Fruit fly (Drosophila melanogaster) whole organism, embryonic: ENCODE data around the gene Or83a.

Source experiments
- Ada2b ChIP-seq: fragments of 200-800 bp; sonication (Bioruptor generic); IDR thresholded peaks from 2 replicates; pipeline ENCODE4 v1.3.6; 2022; ENCODE audit warnings: missing biosample characterization, missing genetic modification characterization
- Adf1 ChIP-seq: fragments of 200-800 bp; sonication (Bioruptor generic); IDR thresholded peaks from 2 replicates; pipeline ENCODE4 v1.3.6; 2022; ENCODE audit warnings: missing biosample characterization, missing genetic modification characterization
- BEAF-32 ChIP-seq: fragments of 200-800 bp; sonication (Bioruptor generic); optimal IDR thresholded peaks from 3 replicates; lab custom pipeline; 2017; ENCODE audit warnings: missing biosample characterization, missing genetic modification characterization, mild to moderate bottlenecking, moderate library complexity, missing genetic modification reagents
- CG10274 ChIP-seq: fragments of 200-800 bp; sonication (Bioruptor generic); optimal IDR thresholded peaks from 3 replicates; lab custom pipeline; 2017; ENCODE audit warnings: missing biosample characterization, mild to moderate bottlenecking, missing genetic modification characterization
- CG10462 ChIP-seq: fragments of 200-800 bp; sonication (Bioruptor generic); optimal IDR thresholded peaks from 2 replicates; lab custom pipeline; 2016; ENCODE audit warnings: missing biosample characterization, missing genetic modification characterization
- CG10979 ChIP-seq: fragments of 200-800 bp; sonication (Bioruptor generic); optimal IDR thresholded peaks from 2 replicates; lab custom pipeline; 2018; ENCODE audit warnings: missing biosample characterization, mild to moderate bottlenecking, missing genetic modification characterization, moderate library complexity
- CG11504 ChIP-seq: fragments of 200-800 bp; sonication (Bioruptor generic); optimal IDR thresholded peaks from 3 replicates; lab custom pipeline; 2019; ENCODE audit warnings: missing biosample characterization, mild to moderate bottlenecking, missing genetic modification characterization, moderate library complexity
- CG11560 ChIP-seq: fragments of 200-800 bp; sonication (Bioruptor generic); IDR thresholded peaks from 3 replicates; pipeline ENCODE4 v1.3.6; 2022; ENCODE audit warnings: missing biosample characterization, missing genetic modification characterization
- CG12659 ChIP-seq: fragments of 200-800 bp; sonication (Bioruptor generic); optimal IDR thresholded peaks from 3 replicates; lab custom pipeline; 2017; ENCODE audit warnings: mild to moderate bottlenecking, missing biosample characterization, missing genetic modification reagents, missing genetic modification characterization
- CG13894 ChIP-seq: fragments of 200-800 bp; sonication (Bioruptor generic); optimal IDR thresholded peaks from 3 replicates; lab custom pipeline; 2018; ENCODE audit warnings: missing biosample characterization, mild to moderate bottlenecking, missing genetic modification characterization, moderate library complexity
- CG14860 ChIP-seq: fragments of 200-800 bp; sonication (Bioruptor generic); IDR thresholded peaks from 3 replicates; pipeline ENCODE4 v1.3.6; 2022; ENCODE audit warnings: missing biosample characterization, missing genetic modification characterization; ENCODE audit not compliant: partially characterized antibody
- CG15269 ChIP-seq: fragments of 200-800 bp; sonication (Bioruptor generic); optimal IDR thresholded peaks from 2 replicates; lab custom pipeline; 2018; ENCODE audit warnings: missing biosample characterization, mild to moderate bottlenecking, missing genetic modification characterization, moderate library complexity
- CG17328 ChIP-seq: fragments of 200-800 bp; sonication (Bioruptor generic); IDR thresholded peaks from 2 replicates; pipeline ENCODE4 v1.3.6; 2022; ENCODE audit warnings: missing biosample characterization, missing genetic modification characterization
- CG17359 ChIP-seq: fragments of 200-800 bp; sonication (Bioruptor generic); optimal IDR thresholded peaks from 3 replicates; lab custom pipeline; 2018; ENCODE audit warnings: missing biosample characterization, mild to moderate bottlenecking, missing genetic modification characterization, moderate library complexity
- CG17912 ChIP-seq: fragments of 200-800 bp; sonication (Bioruptor generic); optimal IDR thresholded peaks from 2 replicates; lab custom pipeline; 2018; ENCODE audit warnings: missing biosample characterization, mild to moderate bottlenecking, missing genetic modification characterization
- CG18262 ChIP-seq: fragments of 200-800 bp; optimal IDR thresholded peaks from 3 replicates; lab custom pipeline; 2019; ENCODE audit warnings: missing biosample characterization, mild to moderate bottlenecking, missing genetic modification characterization, moderate library complexity
- CG18599 ChIP-seq: fragments of 200-800 bp; sonication (Bioruptor generic); optimal IDR thresholded peaks from 3 replicates; lab custom pipeline; 2017; ENCODE audit warnings: missing biosample characterization, missing genetic modification characterization, mild to moderate bottlenecking, moderate library complexity, missing genetic modification reagents
- CG2199 ChIP-seq: fragments of 200-800 bp; sonication (Bioruptor generic); IDR thresholded peaks from 3 replicates; pipeline ENCODE4 v1.3.6; 2022; ENCODE audit warnings: missing biosample characterization, missing genetic modification characterization
- CG2712 ChIP-seq: fragments of 200-800 bp; optimal IDR thresholded peaks from 3 replicates; lab custom pipeline; 2019; ENCODE audit warnings: missing biosample characterization, mild to moderate bottlenecking, missing genetic modification characterization, moderate library complexity
- CG33557 ChIP-seq: fragments of 200-800 bp; sonication (Bioruptor generic); optimal IDR thresholded peaks from 2 replicates; lab custom pipeline; 2019; ENCODE audit warnings: missing biosample characterization, mild to moderate bottlenecking, missing genetic modification characterization, moderate library complexity
- CG34422 ChIP-seq: fragments of 200-800 bp; sonication (Bioruptor generic); IDR thresholded peaks from 3 replicates; pipeline ENCODE4 v1.3.6; 2022; ENCODE audit warnings: missing biosample characterization, missing genetic modification characterization
- CG6272 ChIP-seq: fragments of 200-800 bp; sonication (Bioruptor generic); IDR thresholded peaks from 2 replicates; pipeline ENCODE4 v1.3.6; 2022; ENCODE audit warnings: missing biosample characterization, missing genetic modification characterization
- CG7372 ChIP-seq: fragments of 200-800 bp; sonication (Bioruptor generic); IDR thresholded peaks from 2 replicates; pipeline ENCODE4 v1.3.6; 2022; ENCODE audit warnings: missing biosample characterization, missing genetic modification characterization
- CG7963 ChIP-seq: fragments of 200-800 bp; sonication (Bioruptor generic); IDR thresholded peaks from 3 replicates; pipeline ENCODE4 v1.3.6; 2022; ENCODE audit warnings: missing biosample characterization, missing genetic modification characterization; ENCODE audit not compliant: partially characterized antibody
- CG9727 ChIP-seq: fragments of 200-800 bp; sonication (Bioruptor generic); optimal IDR thresholded peaks from 3 replicates; lab custom pipeline; 2017; ENCODE audit warnings: missing biosample characterization, mild to moderate bottlenecking, missing genetic modification characterization
- CoRest ChIP-seq: fragments of 200-800 bp; sonication (Bioruptor generic); optimal IDR thresholded peaks from 3 replicates; lab custom pipeline; 2018; ENCODE audit warnings: missing biosample characterization, mild to moderate bottlenecking, missing genetic modification characterization, moderate library complexity
- Dfd ChIP-seq, 2 experiments: fragments of >200 bp; optimal IDR thresholded peaks; 2 replicates each; lab custom pipeline; 2017; ENCODE audit warnings: missing biosample characterization in 2 of 2, missing genetic modification characterization in 2 of 2
- Gug ChIP-seq: fragments of 200-800 bp; sonication (Bioruptor generic); IDR thresholded peaks from 4 replicates; pipeline ENCODE4 v1.3.6; 2022; ENCODE audit warnings: missing biosample characterization, missing genetic modification characterization
- MBD-R2 ChIP-seq: fragments of 200-800 bp; sonication (Bioruptor generic); IDR thresholded peaks from 2 replicates; pipeline ENCODE4 v1.3.6; 2022; ENCODE audit warnings: missing biosample characterization, missing genetic modification characterization
- Nf-YC ChIP-seq: fragments of 200-800 bp; optimal IDR thresholded peaks from 3 replicates; lab custom pipeline; 2019; ENCODE audit warnings: missing biosample characterization, mild to moderate bottlenecking, missing genetic modification characterization, moderate library complexity
- Ptx1 ChIP-seq: fragments of 200-800 bp; sonication (Bioruptor generic); IDR thresholded peaks from 2 replicates; pipeline ENCODE4 v1.3.6; 2022; ENCODE audit warnings: missing biosample characterization, missing genetic modification characterization
- Side ChIP-seq: fragments of 200-800 bp; sonication (Bioruptor generic); optimal IDR thresholded peaks from 2 replicates; lab custom pipeline; 2016; ENCODE audit warnings: missing biosample characterization, missing genetic modification characterization
- TFAM ChIP-seq: fragments of 200-800 bp; sonication (Bioruptor generic); optimal IDR thresholded peaks from 2 replicates; lab custom pipeline; 2017; ENCODE audit warnings: missing biosample characterization, missing genetic modification characterization, inconsistent platforms
- YL-1 ChIP-seq: fragments of 200-800 bp; sonication (Bioruptor generic); optimal IDR thresholded peaks from 3 replicates; lab custom pipeline; 2017; ENCODE audit warnings: missing biosample characterization, mild to moderate bottlenecking, missing genetic modification characterization
- aop ChIP-seq: fragments of 200-800 bp; sonication (Bioruptor generic); IDR thresholded peaks from 2 replicates; pipeline ENCODE4 v1.3.6; 2022; ENCODE audit warnings: missing biosample characterization, missing genetic modification characterization
- cas ChIP-seq: fragments of 200-800 bp; sonication (Bioruptor generic); IDR thresholded peaks from 2 replicates; pipeline ENCODE4 v1.3.6; 2022; ENCODE audit warnings: missing biosample characterization, missing genetic modification characterization
- chif ChIP-seq, 2 experiments: fragments of 200-800 bp; sonication (Bioruptor generic); optimal IDR thresholded peaks; 3 replicates each; lab custom pipeline; 2016; ENCODE audit warnings: missing biosample characterization in 2 of 2, missing genetic modification characterization in 2 of 2
- da ChIP-seq: fragments of 200-800 bp; sonication (Bioruptor generic); optimal IDR thresholded peaks from 2 replicates; lab custom pipeline; 2016; ENCODE audit warnings: missing biosample characterization, missing genetic modification characterization
- gfzf ChIP-seq: fragments of 200-800 bp; sonication (Bioruptor generic); optimal IDR thresholded peaks from 2 replicates; lab custom pipeline; 2016; ENCODE audit warnings: missing biosample characterization, mild to moderate bottlenecking, missing genetic modification characterization, moderate library complexity
- hkb ChIP-seq, 2 experiments: fragments of 200-800 bp in 1 of 2; fragments of >200 bp in 1 of 2; sonication (Bioruptor generic) in 1 of 2; IDR thresholded peaks in 1 of 2; optimal IDR thresholded peaks in 1 of 2; 2 replicates each; pipeline versions ENCODE4 v1.3.6 to Lab custom; 2017 to 2022; ENCODE audit warnings: missing biosample characterization in 1 of 2, missing genetic modification characterization in 1 of 2
- lov ChIP-seq, 2 experiments: fragments of 200-800 bp in 1 of 2; fragments of >200 bp in 1 of 2; sonication (Bioruptor generic) in 1 of 2; IDR thresholded peaks in 1 of 2; optimal IDR thresholded peaks in 1 of 2; 2 replicates in 1 of 2; 3 replicates in 1 of 2; pipeline versions ENCODE4 v1.3.6 to Lab custom; 2017 to 2022; ENCODE audit warnings: missing biosample characterization in 1 of 2, missing genetic modification characterization in 1 of 2
- pzg ChIP-seq: fragments of 200-800 bp; sonication (Bioruptor generic); optimal IDR thresholded peaks from 3 replicates; lab custom pipeline; 2018; ENCODE audit warnings: missing biosample characterization, mild to moderate bottlenecking, missing genetic modification characterization, moderate library complexity
- salm ChIP-seq: fragments of 200-800 bp; sonication (Bioruptor generic); optimal IDR thresholded peaks from 2 replicates; lab custom pipeline; 2018; ENCODE audit warnings: missing biosample characterization, mild to moderate bottlenecking, missing genetic modification characterization
- sd ChIP-seq: fragments of 200-800 bp; sonication (Bioruptor generic); optimal IDR thresholded peaks from 3 replicates; lab custom pipeline; 2018; ENCODE audit warnings: missing biosample characterization, mild to moderate bottlenecking, missing genetic modification characterization, moderate library complexity
- sob ChIP-seq: fragments of 200-800 bp; sonication (Bioruptor generic); IDR thresholded peaks from 2 replicates; pipeline ENCODE4 v1.3.6; 2022; ENCODE audit warnings: missing biosample characterization, missing genetic modification characterization
- tap ChIP-seq: fragments of 200-800 bp; optimal IDR thresholded peaks from 3 replicates; lab custom pipeline; 2019; ENCODE audit warnings: missing biosample characterization, mild to moderate bottlenecking, missing genetic modification characterization, moderate library complexity
- toy ChIP-seq: fragments of 200-800 bp; sonication (Bioruptor generic); IDR thresholded peaks from 2 replicates; pipeline ENCODE4 v1.3.6; 2022; ENCODE audit warnings: missing biosample characterization, missing genetic modification characterization
- vfl ChIP-seq: fragments of 200-800 bp; sonication (Bioruptor generic); optimal IDR thresholded peaks from 2 replicates; lab custom pipeline; 2016; ENCODE audit warnings: missing biosample characterization, missing genetic modification characterization
- wek ChIP-seq: fragments of 200-800 bp; sonication (Bioruptor generic); optimal IDR thresholded peaks from 3 replicates; lab custom pipeline; 2018; ENCODE audit warnings: missing biosample characterization, mild to moderate bottlenecking, missing genetic modification characterization, moderate library complexity
- zf30C ChIP-seq: fragments of 200-800 bp; sonication (Bioruptor generic); optimal IDR thresholded peaks from 3 replicates; lab custom pipeline; 2018; ENCODE audit warnings: missing biosample characterization, mild to moderate bottlenecking, missing genetic modification characterization

Or83a gene

DNA sequence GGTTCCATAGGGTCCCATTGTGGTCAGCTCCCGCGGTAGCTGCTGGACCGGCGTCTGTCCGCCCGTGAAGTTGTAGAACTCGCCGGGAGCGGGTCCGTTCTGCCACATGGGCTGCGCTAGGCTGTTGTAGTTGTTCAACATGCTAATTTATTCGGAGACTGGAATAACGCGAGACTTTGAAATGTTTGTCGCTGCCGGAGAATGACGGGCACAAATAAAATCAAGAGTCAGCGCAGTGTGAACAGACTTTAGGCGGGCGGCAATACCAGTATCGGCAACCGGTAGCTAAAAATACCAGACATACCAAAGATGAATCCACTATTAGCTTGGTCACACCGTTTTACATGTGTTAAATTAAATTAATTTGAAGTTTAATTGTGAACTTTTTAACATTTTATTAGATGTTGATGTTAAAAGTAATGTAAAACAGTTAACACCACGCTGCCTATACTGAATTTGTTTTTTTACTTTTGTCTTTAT is 41.0 kb downstream of the Or83a start, which contains the start of gene Prosbeta7 (continued):
- TF ChIP-seq CG13894 (tag; lab: Kevin White, UChicago): no peak
- TF ChIP-seq Adf1 (GFP tag; lab: Robert Waterston, UW): no peak
- no peak for TF ChIP-seq CG10274 (GFP tag; lab: Kevin White, UChicago)
- no peak for TF ChIP-seq sob (GFP tag; lab: Robert Waterston, UW)
- peak; percentile 86 for TF ChIP-seq pzg (GFP tag; lab: Kevin White, UChicago)
- TF ChIP-seq CG15269 (tag; lab: Kevin White, UChicago): no peak
- no peak for TF ChIP-seq Gug (GFP tag; lab: Robert Waterston, UW)
- peak; percentile 74 for TF ChIP-seq CG7963 (GFP tag; lab: Robert Waterston, UW)
- TF ChIP-seq zf30C (GFP tag; lab: Kevin White, UChicago): no peak
- no peak for TF ChIP-seq CG10462 (GFP tag; lab: Kevin White, UChicago)
- peak; percentile 53; the same call in 1 of the 3 replicates for TF ChIP-seq CG34422 (GFP tag; lab: Robert Waterston, UW)
- no peak for TF ChIP-seq lov (optimal IDR thresholded peaks at IDR 0.05; lab: Kevin White, UChicago)
- no peak for TF ChIP-seq lov (GFP tag; IDR thresholded peaks at IDR 0.05; lab: Robert Waterston, UW)
- TF ChIP-seq wek (GFP tag; lab: Kevin White, UChicago): no peak
- no peak for TF ChIP-seq CG7372
- TF ChIP-seq CG33557: no peak
- no peak for TF ChIP-seq TFAM
- TF ChIP-seq CG11560 (tag; lab: Robert Waterston, UW): no peak
- TF ChIP-seq salm (tag; lab: Kevin White, UChicago): no peak
- no peak for TF ChIP-seq vfl (GFP tag; lab: Kevin White, UChicago)
- no peak for TF ChIP-seq tap (tag; lab: Kevin White, UChicago)
- no peak for TF ChIP-seq CG6272 (GFP tag; lab: Robert Waterston, UW)
- TF ChIP-seq YL-1: peak; percentile 39
- TF ChIP-seq CoRest (tag; lab: Kevin White, UChicago): no peak
- peak; percentile 35 for TF ChIP-seq sd
- no peak for TF ChIP-seq cas
- TF ChIP-seq CG17912 (GFP tag; lab: Kevin White, UChicago): no peak
- TF ChIP-seq BEAF-32 (GFP tag; lab: Kevin White, UChicago): peak; percentile 52
- peak; percentile 28 for TF ChIP-seq CG11504 (tag; lab: Kevin White, UChicago)
- no peak for TF ChIP-seq CG2199
- no peak for TF ChIP-seq hkb (optimal IDR thresholded peaks at IDR 0.05; lab: Kevin White, UChicago)
- TF ChIP-seq hkb (GFP tag; IDR thresholded peaks at IDR 0.05; lab: Robert Waterston, UW): no peak
- no peak for TF ChIP-seq Side (GFP tag; lab: Kevin White, UChicago)
- TF ChIP-seq Ada2b (GFP tag; lab: Robert Waterston, UW): no peak
- no peak for TF ChIP-seq Dfd (GFP tag; optimal IDR thresholded peaks at IDR 0.05; lab: Kevin White, UChicago)
- TF ChIP-seq CG18262 (tag; lab: Kevin White, UChicago): no peak
- TF ChIP-seq chif (GFP tag; optimal IDR thresholded peaks at IDR 0.05; lab: Kevin White, UChicago): no peak
- TF ChIP-seq CG14860 (GFP tag; lab: Robert Waterston, UW): peak; percentile 56
- peak; percentile 92 for TF ChIP-seq gfzf (GFP tag; lab: Kevin White, UChicago)
- TF ChIP-seq CG17359 (tag; lab: Kevin White, UChicago): no peak
- no peak for TF ChIP-seq CG9727 (GFP tag; lab: Kevin White, UChicago)
- peak; percentile 86 for TF ChIP-seq MBD-R2 (GFP tag; lab: Robert Waterston, UW)
- TF ChIP-seq CG10979 (tag; lab: Kevin White, UChicago): no peak
- TF ChIP-seq CG18599 (GFP tag; lab: Kevin White, UChicago): no peak
- TF ChIP-seq CG2712 (tag; lab: Kevin White, UChicago): peak; percentile 26
- no peak for TF ChIP-seq aop (GFP tag; lab: Robert Waterston, UW)
- TF ChIP-seq CG12659 (GFP tag; lab: Kevin White, UChicago): peak; percentile 59
- peak; percentile 65 for TF ChIP-seq Nf-YC (tag; lab: Kevin White, UChicago)
- TF ChIP-seq Ptx1: no peak
- TF ChIP-seq CG17328: no peak
- no peak for TF ChIP-seq toy (GFP tag; lab: Robert Waterston, UW)
- no peak for TF ChIP-seq da (GFP tag; lab: Kevin White, UChicago)
